Fruit fly (Drosophila melanogaster) whole organism, embryonic: Measurements from ENCODE around the gene CG10086.
A peak's percentile ranks its signal among the peaks of the same experiment; 100 is the strongest.

Source experiments
- Asciz ChIP-seq: fragments of 200-800 bp; sonication (Bioruptor generic); optimal IDR thresholded peaks from 2 replicates; lab custom pipeline; 2017; ENCODE audit warnings: missing biosample characterization, mild to moderate bottlenecking, missing genetic modification characterization, missing genetic modification reagents
- BtbVII ChIP-seq: fragments of 200-800 bp; sonication (Bioruptor generic); optimal IDR thresholded peaks from 3 replicates; lab custom pipeline; 2017; ENCODE audit warnings: missing biosample characterization, mild to moderate bottlenecking, missing genetic modification characterization
- CG13894 ChIP-seq: fragments of 200-800 bp; sonication (Bioruptor generic); optimal IDR thresholded peaks from 3 replicates; lab custom pipeline; 2018; ENCODE audit warnings: missing biosample characterization, mild to moderate bottlenecking, missing genetic modification characterization, moderate library complexity
- CG14860 ChIP-seq: fragments of 200-800 bp; sonication (Bioruptor generic); IDR thresholded peaks from 3 replicates; pipeline ENCODE4 v1.3.6; 2022; ENCODE audit warnings: missing biosample characterization, missing genetic modification characterization; ENCODE audit not compliant: partially characterized antibody
- CG15601 ChIP-seq: fragments of 200-800 bp; sonication (Bioruptor generic); optimal IDR thresholded peaks from 3 replicates; lab custom pipeline; 2019; ENCODE audit warnings: missing biosample characterization, mild to moderate bottlenecking, missing genetic modification characterization, moderate library complexity
- CG1602 ChIP-seq: fragments of 200-800 bp; sonication (Bioruptor generic); optimal IDR thresholded peaks from 3 replicates; lab custom pipeline; 2016; ENCODE audit warnings: missing biosample characterization, missing genetic modification characterization
- CG17912 ChIP-seq: fragments of 200-800 bp; sonication (Bioruptor generic); optimal IDR thresholded peaks from 2 replicates; lab custom pipeline; 2018; ENCODE audit warnings: missing biosample characterization, mild to moderate bottlenecking, missing genetic modification characterization
- CG1832 ChIP-seq: fragments of 200-800 bp; sonication (Bioruptor generic); optimal IDR thresholded peaks from 2 replicates; lab custom pipeline; 2017; ENCODE audit warnings: missing biosample characterization, mild to moderate bottlenecking, missing genetic modification characterization, inconsistent platforms
- CG2199 ChIP-seq: fragments of 200-800 bp; sonication (Bioruptor generic); IDR thresholded peaks from 3 replicates; pipeline ENCODE4 v1.3.6; 2022; ENCODE audit warnings: missing biosample characterization, missing genetic modification characterization
- CG2875 ChIP-seq: fragments of 200-800 bp; sonication (Bioruptor generic); optimal IDR thresholded peaks from 2 replicates; lab custom pipeline; 2017; ENCODE audit warnings: missing biosample characterization, mild to moderate bottlenecking, missing genetic modification characterization, missing genetic modification reagents
- CG33213 ChIP-seq: fragments of 200-800 bp; sonication (Bioruptor generic); optimal IDR thresholded peaks from 3 replicates; lab custom pipeline; 2016; ENCODE audit warnings: missing biosample characterization, missing genetic modification characterization
- CG34376 ChIP-seq: fragments of 200-800 bp; sonication (Bioruptor generic); optimal IDR thresholded peaks from 2 replicates; lab custom pipeline; 2018; ENCODE audit warnings: missing biosample characterization, mild to moderate bottlenecking, missing genetic modification characterization
- CG6254 ChIP-seq: fragments of 200-800 bp; sonication (Bioruptor generic); optimal IDR thresholded peaks from 3 replicates; lab custom pipeline; 2017; ENCODE audit warnings: mild to moderate bottlenecking, missing biosample characterization, missing genetic modification reagents, missing genetic modification characterization
- CG6272 ChIP-seq: fragments of 200-800 bp; sonication (Bioruptor generic); IDR thresholded peaks from 2 replicates; pipeline ENCODE4 v1.3.6; 2022; ENCODE audit warnings: missing biosample characterization, missing genetic modification characterization
- CG6683 ChIP-seq: fragments of 200-800 bp; sonication (Bioruptor generic); optimal IDR thresholded peaks from 2 replicates; lab custom pipeline; 2017; ENCODE audit warnings: missing biosample characterization, mild to moderate bottlenecking, missing genetic modification characterization, missing genetic modification reagents
- CG7271 ChIP-seq: fragments of 200-800 bp; sonication (Bioruptor generic); optimal IDR thresholded peaks from 2 replicates; lab custom pipeline; 2018; ENCODE audit warnings: missing biosample characterization, mild to moderate bottlenecking, missing genetic modification characterization, moderate library complexity
- CG7372 ChIP-seq: fragments of 200-800 bp; sonication (Bioruptor generic); IDR thresholded peaks from 2 replicates; pipeline ENCODE4 v1.3.6; 2022; ENCODE audit warnings: missing biosample characterization, missing genetic modification characterization
- CG8290 ChIP-seq, 3 experiments: fragments of 200-800 bp; sonication (Bioruptor generic); optimal IDR thresholded peaks; 2 replicates each; lab custom pipeline; 2016 to 2019; ENCODE audit warnings: missing biosample characterization in 3 of 3, missing genetic modification characterization in 3 of 3, mild to moderate bottlenecking in 2 of 3, moderate library complexity in 1 of 3
- CG8359 ChIP-seq: fragments of 200-800 bp; sonication (Bioruptor generic); optimal IDR thresholded peaks from 2 replicates; lab custom pipeline; 2017; ENCODE audit warnings: missing biosample characterization, mild to moderate bottlenecking, missing genetic modification characterization, borderline replicate concordance
- CG8765 ChIP-seq: fragments of 200-800 bp; sonication (Bioruptor generic); IDR thresholded peaks from 2 replicates; pipeline ENCODE4 v1.3.6; 2022; ENCODE audit warnings: missing biosample characterization, missing genetic modification characterization
- CG9797 ChIP-seq: fragments of 200-800 bp; sonication (Bioruptor generic); optimal IDR thresholded peaks from 3 replicates; lab custom pipeline; 2018; ENCODE audit warnings: missing biosample characterization, mild to moderate bottlenecking, missing genetic modification characterization
- Dfd ChIP-seq, 2 experiments: fragments of >200 bp; optimal IDR thresholded peaks; 2 replicates each; lab custom pipeline; 2017; ENCODE audit warnings: missing biosample characterization in 2 of 2, missing genetic modification characterization in 2 of 2
- Dip3 ChIP-seq: fragments of 200-800 bp; sonication (Bioruptor generic); optimal IDR thresholded peaks from 3 replicates; lab custom pipeline; 2016; ENCODE audit warnings: missing biosample characterization, missing genetic modification characterization
- HLH3B ChIP-seq: fragments of 200-800 bp; sonication (Bioruptor generic); IDR thresholded peaks from 2 replicates; pipeline ENCODE4 v1.3.6; 2022; ENCODE audit warnings: missing biosample characterization, missing genetic modification characterization
- Hey ChIP-seq: fragments of 200-800 bp; sonication (Bioruptor generic); optimal IDR thresholded peaks from 3 replicates; lab custom pipeline; 2018; ENCODE audit warnings: missing biosample characterization, mild to moderate bottlenecking, missing genetic modification characterization
- Hr39 ChIP-seq: fragments of >200 bp; optimal IDR thresholded peaks from 2 replicates; lab custom pipeline; 2017
- Jarid2 ChIP-seq: fragments of 200-800 bp; sonication (Bioruptor generic); optimal IDR thresholded peaks from 3 replicates; lab custom pipeline; 2017; ENCODE audit warnings: mild to moderate bottlenecking, missing biosample characterization, missing genetic modification reagents, missing genetic modification characterization
- Kr ChIP-seq: fragments of 200-800 bp; sonication (Bioruptor generic); optimal IDR thresholded peaks from 2 replicates; lab custom pipeline; 2017; ENCODE audit warnings: missing biosample characterization, mild to moderate bottlenecking, missing genetic modification characterization
- MBD-R2 ChIP-seq: fragments of 200-800 bp; sonication (Bioruptor generic); IDR thresholded peaks from 2 replicates; pipeline ENCODE4 v1.3.6; 2022; ENCODE audit warnings: missing biosample characterization, missing genetic modification characterization
- Neu2 ChIP-seq: fragments of 200-800 bp; sonication (Bioruptor generic); optimal IDR thresholded peaks from 3 replicates; lab custom pipeline; 2016; ENCODE audit warnings: missing biosample characterization, missing genetic modification characterization, borderline replicate concordance
- NfI ChIP-seq: fragments of 200-800 bp; sonication (Bioruptor generic); optimal IDR thresholded peaks from 3 replicates; lab custom pipeline; 2018; ENCODE audit warnings: missing biosample characterization, mild to moderate bottlenecking, missing genetic modification characterization, moderate library complexity
- Oli ChIP-seq: fragments of 200-800 bp; sonication (Bioruptor generic); optimal IDR thresholded peaks from 2 replicates; lab custom pipeline; 2018; ENCODE audit warnings: missing biosample characterization, mild to moderate bottlenecking, missing genetic modification characterization, moderate library complexity
- Opbp ChIP-seq: fragments of 200-800 bp; sonication (Bioruptor generic); IDR thresholded peaks from 3 replicates; pipeline ENCODE4 v1.3.6; 2022; ENCODE audit warnings: missing biosample characterization, missing genetic modification characterization; ENCODE audit not compliant: partially characterized antibody
- Scr ChIP-seq: fragments of 200-800 bp; sonication (Bioruptor generic); IDR thresholded peaks from 2 replicates; pipeline ENCODE4 v1.3.6; 2022; ENCODE audit warnings: missing biosample characterization, missing genetic modification characterization; ENCODE audit not compliant: partially characterized antibody
- Spps ChIP-seq: fragments of 200-800 bp; sonication (Bioruptor generic); optimal IDR thresholded peaks from 2 replicates; lab custom pipeline; 2018; ENCODE audit warnings: missing biosample characterization, mild to moderate bottlenecking, missing genetic modification characterization
- abd-A ChIP-seq: fragments of 200-800 bp; sonication (Bioruptor generic); optimal IDR thresholded peaks from 3 replicates; lab custom pipeline; 2019; ENCODE audit warnings: missing biosample characterization, mild to moderate bottlenecking, missing genetic modification characterization, moderate library complexity
- ara ChIP-seq: fragments of 200-800 bp; sonication (Bioruptor generic); IDR thresholded peaks from 2 replicates; pipeline ENCODE4 v1.3.6; 2022; ENCODE audit warnings: missing biosample characterization, missing genetic modification characterization
- bab2 ChIP-seq: fragments of 200-800 bp; sonication (Bioruptor generic); optimal IDR thresholded peaks from 2 replicates; lab custom pipeline; 2016; ENCODE audit warnings: missing biosample characterization, missing genetic modification characterization
- dmrt99B ChIP-seq: fragments of 200-800 bp; sonication (Bioruptor generic); optimal IDR thresholded peaks from 2 replicates; lab custom pipeline; 2018; ENCODE audit warnings: missing biosample characterization, mild to moderate bottlenecking, missing genetic modification characterization, moderate library complexity
- dysf ChIP-seq: fragments of 200-800 bp; sonication (Bioruptor generic); IDR thresholded peaks from 3 replicates; pipeline ENCODE4 v1.3.6; 2022; ENCODE audit warnings: missing biosample characterization, missing genetic modification characterization
- fd64A ChIP-seq: fragments of 200-800 bp; sonication (Bioruptor generic); optimal IDR thresholded peaks from 3 replicates; lab custom pipeline; 2018; ENCODE audit warnings: missing biosample characterization, mild to moderate bottlenecking, missing genetic modification characterization
- gce ChIP-seq: fragments of 200-800 bp; sonication (Bioruptor generic); IDR thresholded peaks from 3 replicates; pipeline ENCODE4 v1.3.6; 2022; ENCODE audit warnings: missing biosample characterization, missing genetic modification characterization
- gsb ChIP-seq: fragments of 200-800 bp; sonication (Bioruptor generic); IDR thresholded peaks from 2 replicates; pipeline ENCODE4 v1.3.6; 2022; ENCODE audit warnings: missing biosample characterization, missing genetic modification characterization
- jing ChIP-seq: fragments of 200-800 bp; sonication (Bioruptor generic); optimal IDR thresholded peaks from 2 replicates; lab custom pipeline; 2018; ENCODE audit warnings: missing biosample characterization, mild to moderate bottlenecking, missing genetic modification characterization
- maf-S ChIP-seq: fragments of 200-800 bp; sonication (Bioruptor generic); optimal IDR thresholded peaks from 2 replicates; lab custom pipeline; 2016; ENCODE audit warnings: missing biosample characterization, missing genetic modification characterization
- psq ChIP-seq: fragments of 200-800 bp; sonication (Bioruptor generic); optimal IDR thresholded peaks from 2 replicates; lab custom pipeline; 2017; ENCODE audit warnings: missing biosample characterization, missing genetic modification characterization
- sima ChIP-seq: fragments of 200-800 bp; sonication (Bioruptor generic); optimal IDR thresholded peaks from 2 replicates; lab custom pipeline; 2016; ENCODE audit warnings: missing biosample characterization, missing genetic modification characterization
- stwl ChIP-seq: fragments of 200-800 bp; sonication (Bioruptor generic); optimal IDR thresholded peaks from 3 replicates; lab custom pipeline; 2018; ENCODE audit warnings: missing biosample characterization, mild to moderate bottlenecking, missing genetic modification characterization, moderate library complexity
- twi ChIP-seq: fragments of 200-800 bp; optimal IDR thresholded peaks from 2 replicates; lab custom pipeline; 2019; ENCODE audit warnings: missing biosample characterization, mild to moderate bottlenecking, missing genetic modification characterization, moderate library complexity
- zen2 ChIP-seq: fragments of 200-800 bp; sonication (Bioruptor generic); IDR thresholded peaks from 3 replicates; pipeline ENCODE4 v1.3.6; 2022; ENCODE audit warnings: missing biosample characterization, missing genetic modification characterization; ENCODE audit not compliant: partially characterized antibody

CG10086 gene

DNA sequence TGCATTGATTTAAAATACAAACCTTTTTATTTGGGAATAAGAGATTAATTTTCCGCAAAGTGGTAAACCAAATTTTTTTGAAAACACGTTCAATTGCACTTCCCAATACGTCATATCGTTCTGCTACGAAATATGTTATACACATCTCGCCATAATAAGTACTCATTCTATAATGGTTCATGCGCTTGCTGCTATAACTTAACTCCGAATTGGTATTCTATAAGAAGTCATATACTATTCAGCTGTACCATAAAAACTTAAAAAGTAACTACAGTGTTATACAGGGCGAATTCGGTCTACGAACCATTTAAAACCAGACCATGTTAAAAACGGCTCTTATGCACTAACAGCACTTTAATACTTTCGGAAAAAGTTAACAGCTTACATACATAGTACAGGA is 10.8 kb upstream of the CG10086 start (continued):
- no peak for TF ChIP-seq Scr (GFP tag; lab: Robert Waterston, UW)
- no peak for TF ChIP-seq sima (GFP tag; lab: Kevin White, UChicago)
- TF ChIP-seq CG6254 (GFP tag; lab: Kevin White, UChicago): peak; percentile 43
- TF ChIP-seq twi (tag; lab: Kevin White, UChicago): no peak
- no peak for TF ChIP-seq CG9797 (GFP tag; lab: Kevin White, UChicago)
- TF ChIP-seq CG13894: no peak
- no peak for TF ChIP-seq Hr39 (lab: Kevin White, UChicago)
- TF ChIP-seq maf-S (GFP tag; lab: Kevin White, UChicago): no peak
- peak; percentile 42 for TF ChIP-seq Oli
- no peak for TF ChIP-seq HLH3B (GFP tag; lab: Robert Waterston, UW)
- TF ChIP-seq bab2 (GFP tag; lab: Kevin White, UChicago): no peak
- TF ChIP-seq abd-A: no peak
- peak; percentile 34 for TF ChIP-seq fd64A (GFP tag; lab: Kevin White, UChicago)
- no peak for TF ChIP-seq Hey
- TF ChIP-seq ara: no peak
- no peak for TF ChIP-seq Spps (tag; lab: Kevin White, UChicago)
- no peak for TF ChIP-seq CG8765 (GFP tag; lab: Robert Waterston, UW)
- peak; percentile 10 for TF ChIP-seq Jarid2
- TF ChIP-seq BtbVII: no peak
- TF ChIP-seq CG34376: no peak
- no peak for TF ChIP-seq dysf (GFP tag; lab: Robert Waterston, UW)
- TF ChIP-seq CG17912 (GFP tag; lab: Kevin White, UChicago): peak; percentile 74
- peak; percentile 37 for TF ChIP-seq CG15601 (tag; lab: Kevin White, UChicago)
- peak; percentile 30 for TF ChIP-seq CG8359
- TF ChIP-seq CG6683 (GFP tag; lab: Kevin White, UChicago): no peak
- TF ChIP-seq Neu2 (GFP tag; lab: Kevin White, UChicago): no peak
- TF ChIP-seq zen2 (GFP tag; lab: Robert Waterston, UW): peak; percentile 16; the same call in 1 of the 3 replicates
- no peak for TF ChIP-seq Kr (GFP tag; lab: Kevin White, UChicago)
- TF ChIP-seq CG1832: no peak
- TF ChIP-seq CG14860 (GFP tag; lab: Robert Waterston, UW): no peak
- no peak for TF ChIP-seq CG7372 (GFP tag; lab: Robert Waterston, UW)
- peak; percentile 78; the same call in 2 of the 3 replicates for TF ChIP-seq gce (GFP tag; lab: Robert Waterston, UW)
- 0 out of 3 replicates have a peak, but pooled peaks have one; percentile 24 for TF ChIP-seq CG2199 (GFP tag; lab: Robert Waterston, UW)
- TF ChIP-seq MBD-R2 (GFP tag; lab: Robert Waterston, UW): no peak
- no peak for TF ChIP-seq CG33213 (GFP tag; lab: Kevin White, UChicago)
- TF ChIP-seq NfI: peak; percentile 64
- TF ChIP-seq CG1602: no peak
- peak; percentile 61 for TF ChIP-seq CG2875 (GFP tag; lab: Kevin White, UChicago)
- TF ChIP-seq CG8290 (GFP tag; optimal IDR thresholded peaks at IDR 0.05; lab: Kevin White, UChicago): no peak
- peak in 1 of 2 experiments; percentile 18 for TF ChIP-seq CG8290 (tag; optimal IDR thresholded peaks at IDR 0.05; lab: Kevin White, UChicago)
- TF ChIP-seq CG6272 (GFP tag; lab: Robert Waterston, UW): no peak
- no peak for TF ChIP-seq Dfd (GFP tag; optimal IDR thresholded peaks at IDR 0.05; lab: Kevin White, UChicago)
- TF ChIP-seq CG7271 (tag; lab: Kevin White, UChicago): peak; percentile 81
- peak; percentile 57 for TF ChIP-seq stwl (tag; lab: Kevin White, UChicago)
- no peak for TF ChIP-seq psq (GFP tag; lab: Kevin White, UChicago)
- TF ChIP-seq jing (GFP tag; lab: Kevin White, UChicago): no peak
- TF ChIP-seq gsb: no peak
- no peak for TF ChIP-seq Opbp
- TF ChIP-seq dmrt99B: peak; percentile 23
- no peak for TF ChIP-seq Dip3
- peak; percentile 57 for TF ChIP-seq Asciz (GFP tag; lab: Kevin White, UChicago)
